Fruit fly (Drosophila melanogaster): Measurements from ENCODE around the gene CG14990.

Gene CG14990

DNA sequence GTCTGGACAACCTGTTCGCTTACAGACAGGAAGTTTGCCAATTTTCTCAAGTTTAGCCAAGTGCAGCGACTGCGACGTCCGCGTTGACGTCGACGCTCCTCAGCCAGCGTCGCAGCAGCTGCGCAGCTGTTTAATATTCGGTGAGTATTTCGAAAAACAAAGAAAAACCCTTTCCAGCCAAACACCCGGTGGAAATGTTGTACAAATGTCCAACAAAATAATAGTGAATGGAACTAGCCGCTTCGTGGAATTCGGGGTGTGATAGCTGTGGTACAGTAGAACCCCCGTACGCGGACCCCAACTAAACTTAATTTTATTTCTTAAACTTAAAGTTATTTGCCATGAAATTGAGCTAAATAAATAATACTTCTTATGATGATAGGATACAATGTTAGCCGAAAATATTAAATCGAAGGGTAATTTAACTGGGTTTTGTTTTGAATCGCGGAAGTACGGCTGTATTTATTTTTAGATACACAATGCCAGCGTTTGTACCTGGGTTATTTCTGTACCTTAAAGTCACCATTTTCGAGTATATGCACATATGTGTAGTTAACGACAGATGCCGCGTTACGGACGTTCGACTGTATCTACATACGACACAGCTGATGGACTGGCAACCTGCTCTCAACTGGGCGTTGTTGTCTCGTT lies 16.0 kb downstream of the CG14990 start (continued):
- TF ChIP-seq CG6813 (GFP tag; optimal IDR thresholded peaks at IDR 0.05) = peak; percentile 45
- TF ChIP-seq en (GFP tag; optimal IDR thresholded peaks at IDR 0.05) = no peak
- TF ChIP-seq Dll (GFP tag; IDR thresholded peaks at IDR 0.05; ENCODE audit: partially characterized antibody) = no peak
- peak in 1 of 2 experiments; percentile 80 for TF ChIP-seq Eip74EF (GFP tag; optimal IDR thresholded peaks at IDR 0.05)
- no peak for TF ChIP-seq ase (GFP tag; IDR thresholded peaks at IDR 0.05)
- TF ChIP-seq Stat92E (GFP tag; optimal IDR thresholded peaks at IDR 0.05) = peak in 1 of 3 experiments; percentile 89
- TF ChIP-seq hb (GFP tag; IDR thresholded peaks at IDR 0.05; ENCODE audit: partially characterized antibody) = no peak
- TF ChIP-seq NC2α (GFP tag; optimal IDR thresholded peaks at IDR 0.05) = peak; percentile 38
- no peak for TF ChIP-seq tna (GFP tag; IDR thresholded peaks at IDR 0.05; ENCODE audit: partially characterized antibody)
- no peak for TF ChIP-seq CG42726 (GFP tag; IDR thresholded peaks at IDR 0.05; ENCODE audit: partially characterized antibody)
- TF ChIP-seq GATAe (GFP tag; conservative IDR thresholded peaks at IDR 0.05) = no peak
- TF ChIP-seq wdn (GFP tag; IDR thresholded peaks at IDR 0.05) = peak; percentile 63
- TF ChIP-seq br (optimal IDR thresholded peaks at IDR 0.05) = no peak
- peak; percentile 80 for TF ChIP-seq lilli (GFP tag; optimal IDR thresholded peaks at IDR 0.05)
- no peak for TF ChIP-seq stwl (tag; optimal IDR thresholded peaks at IDR 0.05)
- TF ChIP-seq ssp (GFP tag; IDR thresholded peaks at IDR 0.05) = peak; percentile 25; the same call in 1 of the 2 replicates
- TF ChIP-seq Sin3A (optimal IDR thresholded peaks at IDR 0.05) = no peak
- TF ChIP-seq ftz-f1 (GFP tag; optimal IDR thresholded peaks at IDR 0.05) = no peak
- TF ChIP-seq CG14710 (tag; optimal IDR thresholded peaks at IDR 0.05) = peak; percentile 74
- peak; percentile 74 for TF ChIP-seq pb (GFP tag; optimal IDR thresholded peaks at IDR 0.05)
- TF ChIP-seq CG18599 (GFP tag; optimal IDR thresholded peaks at IDR 0.05) = peak; percentile 74

DNA sequence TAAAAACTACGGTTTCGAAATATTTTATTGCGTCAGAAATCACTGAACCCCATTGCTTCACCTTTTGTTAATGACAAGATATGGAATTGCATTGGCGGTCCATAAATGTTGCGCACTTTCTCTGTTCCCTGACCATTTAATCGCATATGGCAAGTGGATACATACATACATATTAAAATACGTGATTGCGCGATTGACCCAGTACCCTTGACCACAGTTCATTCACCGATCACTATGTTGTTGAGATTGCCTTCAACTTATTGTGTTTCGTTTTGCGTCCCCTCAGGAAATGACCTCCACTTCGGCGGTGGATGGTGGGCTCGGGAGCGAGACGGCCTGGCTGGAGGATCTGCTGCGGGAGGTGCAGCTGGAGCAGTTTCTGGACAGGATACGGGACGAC lies 17.2 kb downstream of the CG14990 start:
- no peak for TF ChIP-seq CG16779 (GFP tag; IDR thresholded peaks at IDR 0.05)
- TF ChIP-seq CG10654 (GFP tag; optimal IDR thresholded peaks at IDR 0.05) = no peak
- no peak for TF ChIP-seq Sry-δ (GFP tag; optimal IDR thresholded peaks at IDR 0.05)

DNA sequence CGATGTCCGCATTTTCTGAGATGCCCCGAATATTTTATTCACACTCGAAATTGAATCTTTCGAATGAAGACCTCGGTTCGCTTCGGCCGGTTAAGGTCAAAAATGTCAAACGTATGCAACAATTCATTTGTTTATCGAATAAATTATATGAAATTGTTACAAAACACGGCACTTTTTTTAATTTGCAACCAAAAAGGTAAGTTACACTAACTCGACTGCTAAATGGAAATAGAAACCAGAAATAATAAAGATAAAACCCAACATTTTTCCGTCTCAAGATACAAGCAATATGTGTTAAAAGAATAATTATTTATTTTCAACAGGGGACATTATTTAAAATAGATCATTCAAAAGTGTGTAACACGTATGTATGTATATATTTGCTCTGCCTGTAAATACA lies 21.0 kb downstream of the CG14990 start:
- TF ChIP-seq cad (GFP tag; optimal IDR thresholded peaks at IDR 0.05) = no peak
- TF ChIP-seq sens (GFP tag) = peak; percentile 30

DNA sequence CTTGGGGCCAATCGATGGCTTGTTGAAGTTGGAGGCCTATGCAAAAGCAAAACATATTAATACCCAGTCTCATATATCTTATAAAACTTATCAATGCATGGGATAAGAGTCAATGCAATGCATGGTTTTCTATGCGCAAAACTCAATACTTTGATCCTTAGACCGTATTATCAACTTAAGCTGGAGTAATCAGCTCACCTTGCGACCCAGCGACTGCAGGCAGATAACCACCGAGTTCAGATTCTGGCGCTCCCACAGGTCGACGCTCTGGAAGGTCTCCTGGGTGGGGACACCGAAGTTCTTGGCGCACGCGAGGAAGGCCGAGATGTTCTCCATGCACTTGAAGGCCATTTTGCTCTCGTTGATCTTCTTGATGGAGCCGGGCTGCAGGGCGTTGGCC lies 22.1 kb downstream of the CG14990 start:
- TF ChIP-seq ftz-f1 (GFP tag; optimal IDR thresholded peaks at IDR 0.05) (no peak), ac (GFP tag; optimal IDR thresholded peaks at IDR 0.05) (no peak), vnd (GFP tag; IDR thresholded peaks at IDR 0.05; ENCODE audit: partially characterized antibody) (0 out of 3 replicates have a peak, but pooled peaks have one; percentile 12), CG1529 (GFP tag; optimal IDR thresholded peaks at IDR 0.05) (no peak)

DNA sequence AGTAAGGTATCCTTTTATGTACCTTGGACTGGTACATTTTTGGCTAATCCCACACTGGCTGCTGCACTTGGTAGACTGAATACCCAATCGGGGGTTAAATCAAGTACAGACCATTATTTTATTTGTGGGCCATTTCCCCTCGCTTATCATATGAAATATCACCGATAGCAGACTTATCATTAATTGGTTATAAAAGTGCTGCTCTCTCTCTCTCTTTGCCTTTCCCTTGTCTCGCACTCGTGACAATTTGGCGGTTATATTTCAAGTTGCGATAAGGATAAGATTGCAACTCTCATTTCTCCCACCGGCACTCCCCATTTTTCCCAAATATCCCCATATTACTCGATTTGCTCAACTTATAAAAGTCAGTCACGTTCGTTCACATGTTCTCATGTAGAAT lies 22.7 kb downstream of the CG14990 start:
- TF ChIP-seq B-H2 (GFP tag; optimal IDR thresholded peaks at IDR 0.05) = no peak
- TF ChIP-seq CG18599 (GFP tag; optimal IDR thresholded peaks at IDR 0.05) = no peak
- TF ChIP-seq CG17359 (tag; optimal IDR thresholded peaks at IDR 0.05) = no peak
- TF ChIP-seq fd3F (GFP tag; optimal IDR thresholded peaks at IDR 0.05) = no peak
- TF ChIP-seq grn (GFP tag; optimal IDR thresholded peaks at IDR 0.05) = peak; percentile 44
- TF ChIP-seq sd (tag; optimal IDR thresholded peaks at IDR 0.05) = no peak
- no peak for TF ChIP-seq CG12104 (GFP tag; optimal IDR thresholded peaks at IDR 0.05)
- TF ChIP-seq Dad (GFP tag; optimal IDR thresholded peaks at IDR 0.05) = no peak
- no peak for TF ChIP-seq CG14441 (GFP tag; IDR thresholded peaks at IDR 0.05)
- peak; percentile 13 for TF ChIP-seq CG34376 (GFP tag; optimal IDR thresholded peaks at IDR 0.05)
- TF ChIP-seq exex (tag; optimal IDR thresholded peaks at IDR 0.05) = peak; percentile 60
- TF ChIP-seq CG9727 (GFP tag; optimal IDR thresholded peaks at IDR 0.05) = no peak
- no peak for TF ChIP-seq Ets65A (GFP tag)
- no peak for TF ChIP-seq shn (GFP tag; optimal IDR thresholded peaks at IDR 0.05)
- TF ChIP-seq CG7786 (GFP tag; optimal IDR thresholded peaks at IDR 0.05) = no peak
- TF ChIP-seq CG17829 (tag; optimal IDR thresholded peaks at IDR 0.05) = no peak
- no peak for TF ChIP-seq CG10565 (GFP tag; optimal IDR thresholded peaks at IDR 0.05)

All from whole organism, embryonic.